Worm (Caenorhabditis elegans) whole organism, L4/young adult: ENCODE measurements around the gene D2023.1.

Experiments
- W03F9.2 ChIP-seq: fragments of 150-350 bp; optimal IDR thresholded peaks from 2 replicates; lab custom pipeline; 2014; ENCODE audit warnings: missing biosample characterization, missing genetic modification characterization
- dao-5 ChIP-seq: sonication (generic microtip); optimal IDR thresholded peaks from 2 replicates; lab custom pipeline; 2016; ENCODE audit warnings: missing genotype, missing genetic modification characterization, moderate library complexity, missing compliant biosample characterization
- him-1 ChIP-seq: sonication (generic microtip); optimal IDR thresholded peaks from 2 replicates; lab custom pipeline; 2016; ENCODE audit warnings: missing genotype, missing genetic modification reagents, missing genetic modification characterization, missing compliant biosample characterization

D2023.1 gene

ce11 chrV:11798320-11798719 is 9.0 kb downstream of the D2023.1 start:
- TF ChIP-seq W03F9.2 (tag; lab: Kevin White, UChicago) (no peak), him-1 (tag; lab: Kevin White, UChicago) (no peak)

DNA sequence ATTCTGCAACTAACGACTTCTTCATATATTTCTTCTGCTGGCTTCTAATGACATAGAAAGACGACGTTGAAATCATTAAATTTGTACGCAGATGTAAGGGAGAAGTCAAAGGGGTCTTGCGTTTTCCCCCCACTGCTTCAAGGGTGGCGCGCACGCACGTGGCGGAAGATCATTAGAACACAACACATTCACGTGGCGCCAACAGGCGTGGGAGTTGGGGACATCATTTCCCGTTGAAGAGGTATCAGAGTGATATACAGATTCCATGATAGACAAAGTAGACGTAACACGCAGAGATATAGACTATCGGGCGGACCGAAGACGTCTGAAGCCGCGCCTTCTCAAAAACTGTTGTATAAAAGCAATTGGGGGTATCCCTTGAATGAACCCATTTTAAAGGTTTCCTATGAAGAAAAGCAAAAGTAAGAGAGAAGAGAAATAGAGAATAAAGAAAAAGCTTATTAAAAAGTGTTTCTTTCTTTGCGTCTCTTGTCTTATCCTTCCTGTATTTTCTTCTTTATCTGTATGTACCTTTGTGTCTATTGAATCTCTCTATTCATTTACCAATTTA is 10.0 kb downstream of the D2023.1 start:
- no peak for TF ChIP-seq him-1 (tag; lab: Kevin White, UChicago)
- TF ChIP-seq dao-5, result no peak
- TF ChIP-seq W03F9.2 (tag; lab: Kevin White, UChicago), result no peak

DNA sequence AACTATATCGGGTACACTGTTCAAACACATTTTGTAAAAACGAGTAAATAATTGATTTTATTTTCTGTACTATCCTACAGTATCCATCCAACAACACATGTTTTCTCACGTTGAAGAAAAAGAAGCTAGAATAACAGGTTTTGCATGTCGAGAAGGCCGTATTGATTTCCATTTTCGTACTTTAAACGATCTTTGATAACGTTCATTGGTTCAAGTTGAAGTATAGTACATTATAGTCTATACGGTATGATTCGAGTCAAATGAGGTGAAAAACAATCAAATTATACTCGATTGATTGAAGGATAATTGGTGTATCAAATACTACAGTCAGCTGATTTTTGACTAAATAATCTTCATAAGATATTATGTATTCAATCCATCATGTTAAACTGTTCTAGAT is 11.1 kb downstream of the D2023.1 start:
- TF ChIP-seq W03F9.2 (tag; lab: Kevin White, UChicago) (no peak), him-1 (tag; lab: Kevin White, UChicago) (no peak), dao-5 (no peak)

- TF ChIP-seq dao-5 (no peak), W03F9.2 (tag; lab: Kevin White, UChicago) (no peak), him-1 (tag; lab: Kevin White, UChicago) (no peak)
Observed at ce11 chrV:11801076-11801849, 11.9 kb downstream of the D2023.1 start.

DNA sequence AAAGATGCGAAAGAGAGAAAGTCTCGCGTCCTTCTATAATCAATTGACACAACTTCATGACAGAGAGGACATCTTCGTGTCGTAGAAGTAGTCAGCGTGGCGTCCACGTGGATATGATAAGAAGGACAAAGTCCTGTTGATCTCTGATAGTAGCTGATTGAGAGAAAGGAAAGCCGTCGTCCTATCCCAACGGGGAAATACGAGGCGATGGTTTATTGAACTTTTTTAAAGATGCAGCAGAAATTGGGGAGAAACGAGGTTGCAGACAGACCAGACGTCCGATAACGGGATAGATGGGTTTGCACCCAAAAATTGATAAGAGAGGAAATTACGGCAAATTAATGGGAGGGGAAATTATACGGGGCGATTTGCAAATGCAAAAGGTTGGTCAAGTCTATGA is 13.2 kb downstream of the D2023.1 start:
- TF ChIP-seq dao-5 (no peak), him-1 (tag; lab: Kevin White, UChicago) (no peak), W03F9.2 (tag; lab: Kevin White, UChicago) (no peak)

DNA sequence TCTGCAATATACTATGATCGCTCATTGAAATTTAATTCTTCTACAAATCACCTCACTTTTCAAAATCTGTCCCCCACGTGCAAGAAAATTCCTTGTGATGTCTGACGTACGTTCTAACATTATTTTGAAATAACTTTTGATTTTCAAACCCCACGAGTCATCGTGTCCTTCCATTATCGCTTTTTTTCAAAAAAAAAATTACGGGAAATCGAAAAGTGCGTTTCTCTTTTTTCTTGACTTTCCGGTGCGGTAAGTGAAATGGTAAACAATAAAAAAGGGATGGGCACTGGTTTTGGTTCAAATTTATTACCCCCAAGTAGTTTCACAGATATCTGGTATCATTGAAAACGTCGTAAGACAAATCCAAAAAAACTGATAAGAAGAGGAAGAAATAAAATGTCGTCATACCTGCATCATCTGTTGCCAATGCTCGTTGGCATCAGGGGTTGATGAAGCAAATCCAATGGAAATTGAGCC is 14.2 kb downstream of the D2023.1 start:
- no peak for TF ChIP-seq W03F9.2 (tag; lab: Kevin White, UChicago)
- TF ChIP-seq dao-5, result no peak
- TF ChIP-seq him-1 (tag; lab: Kevin White, UChicago), result no peak

DNA sequence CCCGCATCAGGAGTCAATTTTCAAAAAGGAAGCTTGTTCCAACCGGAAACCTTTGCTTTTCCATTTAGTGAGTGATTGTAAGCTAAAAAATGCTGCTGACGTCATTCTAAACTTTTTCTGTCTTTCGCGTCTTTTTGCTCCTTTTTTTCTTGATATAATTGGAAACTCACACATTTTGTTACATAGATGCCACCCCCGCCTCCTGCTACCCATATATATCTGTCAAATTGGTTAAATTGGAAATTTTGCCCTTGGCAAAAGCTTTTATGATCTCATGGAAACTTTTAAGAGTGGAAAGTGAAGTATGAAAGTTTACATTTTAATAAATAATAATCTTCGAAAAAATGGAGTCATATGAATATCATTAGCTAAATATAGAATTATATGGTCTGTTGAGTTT is 20.6 kb downstream of the D2023.1 start:
- TF ChIP-seq W03F9.2 (tag; lab: Kevin White, UChicago), result no peak
- no peak for TF ChIP-seq dao-5
- TF ChIP-seq him-1 (tag; lab: Kevin White, UChicago), result no peak

ce11 chrV:11811921-11812320 is 22.6 kb downstream of the D2023.1 start, which contains the start of gene D2023.3:
D2023.3 (minus strand) TSS chrV:11812021.
- TF ChIP-seq him-1 (tag; lab: Kevin White, UChicago) (no peak), dao-5 (no peak), W03F9.2 (tag; lab: Kevin White, UChicago) (no peak)

ce11 chrV:11815566-11815965 is 26.2 kb downstream of the D2023.1 start:
- no peak for TF ChIP-seq W03F9.2 (tag; lab: Kevin White, UChicago)
- no peak for TF ChIP-seq him-1 (tag; lab: Kevin White, UChicago)
- TF ChIP-seq dao-5, result no peak

DNA sequence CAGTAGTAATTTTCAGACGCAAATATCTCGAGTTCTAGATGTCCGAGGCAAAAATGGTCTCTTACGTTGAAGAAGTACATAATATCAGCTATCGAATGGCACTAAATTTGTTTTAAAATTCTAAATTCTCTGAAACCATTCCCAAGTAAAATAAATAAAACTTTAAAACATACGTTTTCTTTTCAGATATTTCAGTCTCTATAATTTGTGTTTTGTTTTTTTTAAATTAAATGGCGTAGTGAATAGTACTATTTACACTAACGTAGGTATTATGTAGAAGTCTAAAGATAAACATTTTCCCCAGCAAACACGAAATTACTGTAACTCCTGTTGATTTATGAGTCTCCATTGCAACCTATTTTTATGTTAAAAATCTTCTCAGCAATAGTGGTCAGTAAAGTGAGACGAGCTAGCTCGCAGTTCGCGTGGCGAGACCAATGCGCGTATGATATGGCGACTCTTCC is 27.9 kb downstream of the D2023.1 start:
- no peak for TF ChIP-seq dao-5
- TF ChIP-seq him-1 (tag; lab: Kevin White, UChicago), result no peak
- TF ChIP-seq W03F9.2 (tag; lab: Kevin White, UChicago), result no peak

DNA sequence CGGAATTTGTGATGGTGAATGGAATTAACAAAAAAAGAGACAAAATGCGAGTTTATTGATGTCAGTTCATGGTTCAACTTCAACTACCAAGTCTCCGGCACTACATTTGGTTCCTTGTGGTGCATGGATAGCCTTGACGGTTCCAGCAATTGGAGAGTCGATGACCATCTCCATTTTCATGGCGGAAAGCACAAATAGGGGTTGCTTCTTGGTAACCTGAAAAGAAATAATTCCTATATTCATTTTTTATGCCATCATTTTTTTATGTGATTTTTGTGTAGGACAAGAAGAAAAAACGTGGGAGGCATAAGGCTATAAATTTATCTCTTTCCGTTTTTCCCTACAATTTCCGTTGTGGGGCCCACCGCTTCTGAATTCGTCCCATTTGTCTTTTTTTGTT is 28.7 kb downstream of the D2023.1 start:
- TF ChIP-seq W03F9.2 (tag; lab: Kevin White, UChicago) (no peak), dao-5 (no peak), him-1 (tag; lab: Kevin White, UChicago) (no peak)

DNA sequence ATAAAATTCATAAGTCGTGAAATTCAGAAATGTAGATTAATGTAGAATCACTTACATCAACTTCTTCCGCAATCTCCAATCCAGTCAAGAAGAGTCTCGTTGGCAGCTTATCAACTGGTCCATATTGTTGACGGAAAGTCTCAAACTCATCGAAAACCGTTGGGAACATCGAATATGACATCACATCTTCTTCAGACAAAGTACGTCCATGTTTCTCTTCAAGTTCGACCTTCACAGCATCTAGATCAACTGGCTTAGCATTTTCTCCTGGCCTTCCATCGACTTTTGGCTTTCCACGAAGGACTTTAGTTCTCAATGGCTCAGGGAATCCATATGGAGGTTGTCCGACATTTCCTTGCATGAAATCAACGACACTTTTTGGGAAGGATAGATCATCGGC is 29.4 kb downstream of the D2023.1 start:
- TF ChIP-seq him-1 (tag; lab: Kevin White, UChicago) (no peak), dao-5 (no peak), W03F9.2 (tag; lab: Kevin White, UChicago) (no peak)

ce11 chrV:11819451-11819850 is 30.1 kb downstream of the D2023.1 start:
- TF ChIP-seq dao-5 (no peak), him-1 (tag; lab: Kevin White, UChicago) (no peak), W03F9.2 (tag; lab: Kevin White, UChicago) (no peak)

DNA sequence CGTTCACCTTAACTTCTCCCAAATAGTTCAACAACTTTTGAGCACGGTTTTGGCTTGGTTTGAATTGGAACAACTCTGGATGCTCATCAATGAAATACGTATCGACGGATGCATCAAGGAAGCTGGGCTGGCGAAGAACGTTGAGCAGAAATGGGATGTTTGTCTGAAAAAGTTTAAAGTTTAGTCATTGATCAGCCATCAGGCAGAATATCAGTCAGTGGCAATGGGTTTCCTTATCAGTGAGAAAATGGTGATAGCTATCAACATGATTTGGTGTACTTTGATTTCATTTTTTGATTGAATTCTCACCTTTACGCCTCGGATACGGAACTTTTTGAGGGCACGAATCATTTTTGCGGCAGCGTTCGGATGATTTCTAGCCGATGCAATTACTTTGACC is 31.2 kb downstream of the D2023.1 start:
- TF ChIP-seq W03F9.2 (tag; lab: Kevin White, UChicago), result no peak
- TF ChIP-seq him-1 (tag; lab: Kevin White, UChicago), result no peak
- TF ChIP-seq dao-5, result no peak
